Worm (Caenorhabditis elegans): ENCODE measurements around the gene ugt-53.

ce11 chrV:2825978-2826377 lies 23.2 kb upstream of the ugt-53 start:
- TF ChIP-seq nhr-28 (tag; optimal IDR thresholded peaks at IDR 0.05) (no peak), egl-27 (tag; optimal IDR thresholded peaks at IDR 0.05) (no peak), zag-1 (tag; optimal IDR thresholded peaks at IDR 0.05) (no peak), gei-8 (GFP tag; optimal IDR thresholded peaks at IDR 0.05) (no peak)

Measured in whole organism, L4 larva.